ENCODE assay signal across 1 fruit fly cellular context in genomic region chr2L:12498538-12498937, dm6.
TF ChIP-seq lines count a peak whose summit lies in the region.

No protein-coding gene starts in this region.

TF ChIP-seq in whole organism, embryonic, 481 proteins besides CTCF, POLR2A, EP300 and RAD21 (continued from another document):
- TF ChIP-seq Atf6 (GFP tag; IDR thresholded peaks at IDR 0.05; lab: Robert Waterston, UW), result peak; percentile 19; the same call in 1 of the 2 replicates
- TF ChIP-seq CG1529 (GFP tag; optimal IDR thresholded peaks at IDR 0.05; lab: Kevin White, UChicago), result peak; percentile 24
- no peak for TF ChIP-seq grn (GFP tag; optimal IDR thresholded peaks at IDR 0.05; lab: Kevin White, UChicago)
- peak; percentile 27; the same call in 1 of the 2 replicates for TF ChIP-seq CG10366 (GFP tag; IDR thresholded peaks at IDR 0.05; lab: Robert Waterston, UW)
- TF ChIP-seq CG2202 (tag; optimal IDR thresholded peaks at IDR 0.05; lab: Kevin White, UChicago), result no peak
- peak; percentile 55 for TF ChIP-seq odd (GFP tag; optimal IDR thresholded peaks at IDR 0.05; lab: Kevin White, UChicago)
- peak; percentile 45 for TF ChIP-seq stc (GFP tag; IDR thresholded peaks at IDR 0.05; lab: Robert Waterston, UW)
- TF ChIP-seq Stat92E (GFP tag; optimal IDR thresholded peaks at IDR 0.05; lab: Kevin White, UChicago), result no peak
- TF ChIP-seq CG3407 (GFP tag; optimal IDR thresholded peaks at IDR 0.05; lab: Kevin White, UChicago), result no peak
- TF ChIP-seq dm (GFP tag; optimal IDR thresholded peaks at IDR 0.05; lab: Kevin White, UChicago), result no peak
- peak; percentile 89 for TF ChIP-seq CG4360 (GFP tag; IDR thresholded peaks at IDR 0.05; lab: Robert Waterston, UW)
- peak; percentile 52 for TF ChIP-seq Asciz (GFP tag; optimal IDR thresholded peaks at IDR 0.05; lab: Kevin White, UChicago)
- TF ChIP-seq Nf-YB (GFP tag; optimal IDR thresholded peaks at IDR 0.05; lab: Kevin White, UChicago), result no peak
- no peak for TF ChIP-seq en (GFP tag; optimal IDR thresholded peaks at IDR 0.05; lab: Kevin White, UChicago)
- no peak for TF ChIP-seq CG8089 (GFP tag; optimal IDR thresholded peaks at IDR 0.05; lab: Kevin White, UChicago)
- TF ChIP-seq Atf-2 (GFP tag; optimal IDR thresholded peaks at IDR 0.05; lab: Kevin White, UChicago), result no peak
- TF ChIP-seq CG14014 (GFP tag; IDR thresholded peaks at IDR 0.05; lab: Robert Waterston, UW), result no peak
- TF ChIP-seq CG13624 (GFP tag; optimal IDR thresholded peaks at IDR 0.05; lab: Kevin White, UChicago), result no peak
- peak; percentile 9 for TF ChIP-seq CG2875 (GFP tag; optimal IDR thresholded peaks at IDR 0.05; lab: Kevin White, UChicago)
- TF ChIP-seq HHEX (GFP tag; optimal IDR thresholded peaks at IDR 0.05; lab: Kevin White, UChicago), result peak; percentile 44
- no peak for TF ChIP-seq CG4617 (GFP tag; optimal IDR thresholded peaks at IDR 0.05; lab: Kevin White, UChicago; ENCODE audit: borderline replicate concordance)
- 0 out of 3 replicates have a peak, but pooled peaks have one; percentile 32 for TF ChIP-seq zfh1 (GFP tag; IDR thresholded peaks at IDR 0.05; lab: Robert Waterston, UW)
- 0 out of 2 replicates have a peak, but pooled peaks have one; percentile 11 for TF ChIP-seq CG31224 (GFP tag; IDR thresholded peaks at IDR 0.05; lab: Robert Waterston, UW)
- TF ChIP-seq bowl (GFP tag; IDR thresholded peaks at IDR 0.05; lab: Robert Waterston, UW), result peak; percentile 41; the same call in 1 of the 2 replicates
- peak; percentile 45 for TF ChIP-seq CG14441 (GFP tag; IDR thresholded peaks at IDR 0.05; lab: Robert Waterston, UW)
- TF ChIP-seq CG4707 (GFP tag; optimal IDR thresholded peaks at IDR 0.05; lab: Kevin White, UChicago), result peak; percentile 50
- peak; percentile 4 for TF ChIP-seq ac (GFP tag; optimal IDR thresholded peaks at IDR 0.05; lab: Kevin White, UChicago)
- peak; percentile 53 for TF ChIP-seq CG12219 (GFP tag; optimal IDR thresholded peaks at IDR 0.05; lab: Kevin White, UChicago)
- TF ChIP-seq CG10565 (GFP tag; optimal IDR thresholded peaks at IDR 0.05; lab: Kevin White, UChicago), result no peak
- peak; percentile 30 for TF ChIP-seq CG7987 (GFP tag; optimal IDR thresholded peaks at IDR 0.05; lab: Kevin White, UChicago)
- TF ChIP-seq MTF-1 (GFP tag; optimal IDR thresholded peaks at IDR 0.05; lab: Kevin White, UChicago; ENCODE audit: borderline replicate concordance), result peak; percentile 54
- TF ChIP-seq ara (GFP tag; IDR thresholded peaks at IDR 0.05; lab: Robert Waterston, UW), result 0 out of 2 replicates have a peak, but pooled peaks have one; percentile 11
- TF ChIP-seq Fer1 (GFP tag; optimal IDR thresholded peaks at IDR 0.05; lab: Kevin White, UChicago), result no peak
- no peak for TF ChIP-seq ase (GFP tag; IDR thresholded peaks at IDR 0.05; lab: Robert Waterston, UW)
- peak; percentile 97 for TF ChIP-seq phol (tag; optimal IDR thresholded peaks at IDR 0.05; lab: Kevin White, UChicago)
- peak; percentile 39 for TF ChIP-seq dmrt99B (tag; optimal IDR thresholded peaks at IDR 0.05; lab: Kevin White, UChicago)
- no peak for TF ChIP-seq pnt (GFP tag; optimal IDR thresholded peaks at IDR 0.05; lab: Kevin White, UChicago)
- TF ChIP-seq Aef1 (GFP tag; IDR thresholded peaks at IDR 0.05; lab: Robert Waterston, UW), result peak; percentile 31; the same call in 1 of the 3 replicates
- no peak for TF ChIP-seq H15 (GFP tag; IDR thresholded peaks at IDR 0.05; lab: Robert Waterston, UW)
- peak; percentile 45 for TF ChIP-seq wek (GFP tag; optimal IDR thresholded peaks at IDR 0.05; lab: Kevin White, UChicago)
- no peak for TF ChIP-seq fu2 (GFP tag; optimal IDR thresholded peaks at IDR 0.05; lab: Kevin White, UChicago)
- TF ChIP-seq CG4730 (GFP tag; IDR thresholded peaks at IDR 0.05; lab: Robert Waterston, UW), result no peak
- TF ChIP-seq chm (GFP tag; IDR thresholded peaks at IDR 0.05; lab: Robert Waterston, UW), result peak; percentile 8; the same call in 1 of the 2 replicates
- peak; percentile 17 for TF ChIP-seq Sox100B (GFP tag; optimal IDR thresholded peaks at IDR 0.05; lab: Kevin White, UChicago)
- no peak for TF ChIP-seq CG8924 (tag; optimal IDR thresholded peaks at IDR 0.05; lab: Kevin White, UChicago)
- TF ChIP-seq Optix (GFP tag; IDR thresholded peaks at IDR 0.05; lab: Robert Waterston, UW), result peak; percentile 32; the same call in 1 of the 3 replicates
- TF ChIP-seq CG2712 (tag; optimal IDR thresholded peaks at IDR 0.05; lab: Kevin White, UChicago), result peak; percentile 29
- TF ChIP-seq CG2120 (GFP tag; optimal IDR thresholded peaks at IDR 0.05; lab: Kevin White, UChicago), result no peak
- TF ChIP-seq E2f2 (GFP tag; IDR thresholded peaks at IDR 0.05; lab: Robert Waterston, UW), result no peak
- 0 out of 2 replicates have a peak, but pooled peaks have one; percentile 5 for TF ChIP-seq ranshi (GFP tag; IDR thresholded peaks at IDR 0.05; lab: Robert Waterston, UW)
- no peak for TF ChIP-seq CG16863 (GFP tag; optimal IDR thresholded peaks at IDR 0.05; lab: Kevin White, UChicago)
- no peak for TF ChIP-seq prd (optimal IDR thresholded peaks at IDR 0.05; lab: Kevin White, UChicago)
- no peak for TF ChIP-seq prd (GFP tag; IDR thresholded peaks at IDR 0.05; lab: Robert Waterston, UW)
- no peak for TF ChIP-seq vfl (GFP tag; optimal IDR thresholded peaks at IDR 0.05; lab: Kevin White, UChicago)
- peak; percentile 26 for TF ChIP-seq CG6254 (GFP tag; optimal IDR thresholded peaks at IDR 0.05; lab: Kevin White, UChicago)
- TF ChIP-seq CG11456 (GFP tag; IDR thresholded peaks at IDR 0.05; lab: Robert Waterston, UW), result 0 out of 3 replicates have a peak, but pooled peaks have one; percentile 10
- TF ChIP-seq GATAe (GFP tag; conservative IDR thresholded peaks at IDR 0.05; lab: Robert Waterston, UW), result no peak
- TF ChIP-seq CHES-1-like (GFP tag; optimal IDR thresholded peaks at IDR 0.05; lab: Kevin White, UChicago), result no peak
- TF ChIP-seq CG1233 (GFP tag; optimal IDR thresholded peaks at IDR 0.05; lab: Kevin White, UChicago), result peak; percentile 11
- no peak for TF ChIP-seq tna (GFP tag; IDR thresholded peaks at IDR 0.05; lab: Robert Waterston, UW; ENCODE audit: partially characterized antibody)
- no peak for TF ChIP-seq CG14667 (GFP tag; IDR thresholded peaks at IDR 0.05; lab: Robert Waterston, UW)
- no peak for TF ChIP-seq sna (GFP tag; IDR thresholded peaks at IDR 0.05; lab: Robert Waterston, UW; ENCODE audit: partially characterized antibody)
- TF ChIP-seq CG17328 (GFP tag; IDR thresholded peaks at IDR 0.05; lab: Robert Waterston, UW), result peak; percentile 18; the same call in 1 of the 2 replicates
- TF ChIP-seq CG11504 (tag; optimal IDR thresholded peaks at IDR 0.05; lab: Kevin White, UChicago), result peak; percentile 29
- no peak for TF ChIP-seq lov (optimal IDR thresholded peaks at IDR 0.05; lab: Kevin White, UChicago)
- 0 out of 3 replicates have a peak, but pooled peaks have one; percentile 60 for TF ChIP-seq lov (GFP tag; IDR thresholded peaks at IDR 0.05; lab: Robert Waterston, UW)
- peak; percentile 43 for TF ChIP-seq Med (GFP tag; lab: Kevin White, UChicago)
- TF ChIP-seq CG17385 (GFP tag; optimal IDR thresholded peaks at IDR 0.05; lab: Kevin White, UChicago), result peak; percentile 4
- TF ChIP-seq CG17361 (GFP tag; IDR thresholded peaks at IDR 0.05; lab: Robert Waterston, UW), result no peak
- no peak for TF ChIP-seq Tbp (GFP tag; optimal IDR thresholded peaks at IDR 0.05; lab: Kevin White, UChicago)
- peak; percentile 42 for TF ChIP-seq CG17568 (GFP tag; optimal IDR thresholded peaks at IDR 0.05; lab: Kevin White, UChicago)
- no peak for TF ChIP-seq Antp (GFP tag; optimal IDR thresholded peaks at IDR 0.05; lab: Kevin White, UChicago)
- peak; percentile 35 for TF ChIP-seq lab (GFP tag; optimal IDR thresholded peaks at IDR 0.05; lab: Kevin White, UChicago)
- peak; percentile 18 for TF ChIP-seq CG5180 (GFP tag; optimal IDR thresholded peaks at IDR 0.05; lab: Kevin White, UChicago)
- TF ChIP-seq Xbp1 (GFP tag; optimal IDR thresholded peaks at IDR 0.05; lab: Kevin White, UChicago), result no peak
- TF ChIP-seq sens-2 (GFP tag; IDR thresholded peaks at IDR 0.05; lab: Robert Waterston, UW), result no peak
- no peak for TF ChIP-seq HLHmδ (GFP tag; optimal IDR thresholded peaks at IDR 0.05; lab: Kevin White, UChicago)
- peak in 1 of 2 experiments; percentile 6 for TF ChIP-seq bsh (GFP tag; optimal IDR thresholded peaks at IDR 0.05; lab: Kevin White, UChicago)
- TF ChIP-seq ci (GFP tag; IDR thresholded peaks at IDR 0.05; lab: Robert Waterston, UW), result peak; percentile 81
- TF ChIP-seq CG9727 (GFP tag; optimal IDR thresholded peaks at IDR 0.05; lab: Kevin White, UChicago), result no peak
- peak; percentile 40 for TF ChIP-seq CG12071 (GFP tag; optimal IDR thresholded peaks at IDR 0.05; lab: Kevin White, UChicago)
- 0 out of 2 replicates have a peak, but pooled peaks have one; percentile 25 for TF ChIP-seq CG32772 (GFP tag; IDR thresholded peaks at IDR 0.05; lab: Robert Waterston, UW)
- peak; percentile 69 for TF ChIP-seq fd64A (GFP tag; optimal IDR thresholded peaks at IDR 0.05; lab: Kevin White, UChicago)
- no peak for TF ChIP-seq ERR (GFP tag; optimal IDR thresholded peaks at IDR 0.05; lab: Kevin White, UChicago)
- TF ChIP-seq CG6813 (GFP tag; optimal IDR thresholded peaks at IDR 0.05; lab: Kevin White, UChicago), result peak; percentile 0
- TF ChIP-seq CG32767 (GFP tag; IDR thresholded peaks at IDR 0.05; lab: Robert Waterston, UW), result peak; percentile 47
- peak; percentile 40; the same call in 1 of the 3 replicates for TF ChIP-seq gce (GFP tag; IDR thresholded peaks at IDR 0.05; lab: Robert Waterston, UW)
- no peak for TF ChIP-seq Dek (tag; optimal IDR thresholded peaks at IDR 0.05; lab: Kevin White, UChicago)
- TF ChIP-seq ap (GFP tag; IDR thresholded peaks at IDR 0.05; lab: Robert Waterston, UW), result peak; percentile 19; the same call in 1 of the 2 replicates
- no peak for TF ChIP-seq az2 (GFP tag; optimal IDR thresholded peaks at IDR 0.05; lab: Kevin White, UChicago)
- TF ChIP-seq CG7372 (GFP tag; IDR thresholded peaks at IDR 0.05; lab: Robert Waterston, UW), result no peak
- peak; percentile 28 for TF ChIP-seq nom (GFP tag; optimal IDR thresholded peaks at IDR 0.05; lab: Kevin White, UChicago)
- peak in 1 of 2 experiments; percentile 14 for TF ChIP-seq Pdp1 (GFP tag; optimal IDR thresholded peaks at IDR 0.05; lab: Kevin White, UChicago)
- TF ChIP-seq CG8388 (GFP tag; optimal IDR thresholded peaks at IDR 0.05; lab: Kevin White, UChicago), result no peak
- peak; percentile 3 for TF ChIP-seq CG2678 (tag; optimal IDR thresholded peaks at IDR 0.05; lab: Kevin White, UChicago)
- peak; percentile 35; the same call in 1 of the 2 replicates for TF ChIP-seq Xrp1 (GFP tag; IDR thresholded peaks at IDR 0.05; lab: Robert Waterston, UW)
- TF ChIP-seq hkb (optimal IDR thresholded peaks at IDR 0.05; lab: Kevin White, UChicago), result no peak
- peak; percentile 50; the same call in 1 of the 2 replicates for TF ChIP-seq hkb (GFP tag; IDR thresholded peaks at IDR 0.05; lab: Robert Waterston, UW)
- peak; percentile 2 for TF ChIP-seq Sox102F (GFP tag; optimal IDR thresholded peaks at IDR 0.05; lab: Kevin White, UChicago)
- TF ChIP-seq Chrac-16 (GFP tag; optimal IDR thresholded peaks at IDR 0.05; lab: Kevin White, UChicago), result no peak
- TF ChIP-seq sc (optimal IDR thresholded peaks at IDR 0.05; lab: Kevin White, UChicago), result no peak
- peak; percentile 7 for TF ChIP-seq sc (GFP tag; optimal IDR thresholded peaks at IDR 0.05; lab: Kevin White, UChicago)
- TF ChIP-seq CG10543 (GFP tag; optimal IDR thresholded peaks at IDR 0.05; lab: Kevin White, UChicago), result no peak
- TF ChIP-seq kah (GFP tag; optimal IDR thresholded peaks at IDR 0.05; lab: Kevin White, UChicago), result peak; percentile 49
- TF ChIP-seq CG34422 (GFP tag; IDR thresholded peaks at IDR 0.05; lab: Robert Waterston, UW), result no peak
- no peak for TF ChIP-seq Lhr (GFP tag; optimal IDR thresholded peaks at IDR 0.05; lab: Kevin White, UChicago)
